Fruit fly (Drosophila melanogaster) whole organism, embryonic: Measurements from ENCODE around the gene Cpr67Fa2.

Experiments used
- Abd-B ChIP-seq: fragments of 200-800 bp; sonication (Bioruptor generic); optimal IDR thresholded peaks from 2 replicates; lab custom pipeline; 2018; ENCODE audit warnings: missing biosample characterization, mild to moderate bottlenecking, missing genetic modification characterization, moderate library complexity
- Adf1 ChIP-seq: fragments of 200-800 bp; sonication (Bioruptor generic); IDR thresholded peaks from 2 replicates; pipeline ENCODE4 v1.3.6; 2022; ENCODE audit warnings: missing biosample characterization, missing genetic modification characterization
- BEAF-32 ChIP-seq: fragments of 200-800 bp; sonication (Bioruptor generic); optimal IDR thresholded peaks from 3 replicates; lab custom pipeline; 2017; ENCODE audit warnings: missing biosample characterization, missing genetic modification characterization, mild to moderate bottlenecking, moderate library complexity, missing genetic modification reagents
- CG10267 ChIP-seq: fragments of 200-800 bp; sonication (Bioruptor generic); optimal IDR thresholded peaks from 2 replicates; lab custom pipeline; 2018; ENCODE audit warnings: missing biosample characterization, mild to moderate bottlenecking, missing genetic modification characterization, moderate library complexity
- CG10321 ChIP-seq: fragments of 200-800 bp; sonication (Bioruptor generic); IDR thresholded peaks from 2 replicates; pipeline ENCODE4 v1.3.6; 2022; ENCODE audit warnings: missing biosample characterization, missing genetic modification characterization
- CG11504 ChIP-seq: fragments of 200-800 bp; sonication (Bioruptor generic); optimal IDR thresholded peaks from 3 replicates; lab custom pipeline; 2019; ENCODE audit warnings: missing biosample characterization, mild to moderate bottlenecking, missing genetic modification characterization, moderate library complexity
- CG12236 ChIP-seq: fragments of 200-800 bp; sonication (Bioruptor generic); optimal IDR thresholded peaks from 2 replicates; lab custom pipeline; 2016; ENCODE audit warnings: missing biosample characterization, missing genetic modification characterization
- CG12942 ChIP-seq: fragments of 200-800 bp; sonication (Bioruptor generic); optimal IDR thresholded peaks from 3 replicates; lab custom pipeline; 2016; ENCODE audit warnings: missing biosample characterization, missing genetic modification characterization
- CG13287 ChIP-seq: fragments of 200-800 bp; sonication (Bioruptor generic); IDR thresholded peaks from 2 replicates; pipeline ENCODE4 v1.3.6; 2022; ENCODE audit warnings: missing biosample characterization, missing genetic modification characterization; ENCODE audit not compliant: partially characterized antibody
- CG14050 ChIP-seq: fragments of 200-800 bp; sonication (Bioruptor generic); IDR thresholded peaks from 3 replicates; pipeline ENCODE4 v1.3.6; 2022; ENCODE audit warnings: missing biosample characterization, missing genetic modification characterization
- CG16813 ChIP-seq: fragments of 200-800 bp; sonication (Bioruptor generic); IDR thresholded peaks from 3 replicates; pipeline ENCODE4 v1.3.6; 2022; ENCODE audit warnings: missing biosample characterization, missing genetic modification characterization; ENCODE audit not compliant: partially characterized antibody
- CG17612 ChIP-seq: fragments of 200-800 bp; sonication (Bioruptor generic); IDR thresholded peaks from 2 replicates; pipeline ENCODE4 v1.3.6; 2022; ENCODE audit warnings: missing biosample characterization, missing genetic modification characterization
- CG17802 ChIP-seq: fragments of 200-800 bp; sonication (Bioruptor generic); optimal IDR thresholded peaks from 2 replicates; lab custom pipeline; 2018; ENCODE audit warnings: missing biosample characterization, mild to moderate bottlenecking, missing genetic modification characterization, moderate library complexity
- CG18011 ChIP-seq: fragments of 200-800 bp; sonication (Bioruptor generic); optimal IDR thresholded peaks from 2 replicates; lab custom pipeline; 2017; ENCODE audit warnings: missing biosample characterization, missing genetic modification characterization, mild to moderate bottlenecking, moderate library complexity, missing genotype
- CG18476 ChIP-seq: fragments of 200-800 bp; sonication (Bioruptor generic); optimal IDR thresholded peaks from 2 replicates; lab custom pipeline; 2016; ENCODE audit warnings: missing biosample characterization, mild to moderate bottlenecking, missing genetic modification characterization
- CG2129 ChIP-seq: fragments of 200-800 bp; sonication (Bioruptor generic); IDR thresholded peaks from 2 replicates; pipeline ENCODE4 v1.3.6; 2022; ENCODE audit warnings: missing biosample characterization, missing genetic modification characterization; ENCODE audit not compliant: partially characterized antibody
- CG2712 ChIP-seq: fragments of 200-800 bp; optimal IDR thresholded peaks from 3 replicates; lab custom pipeline; 2019; ENCODE audit warnings: missing biosample characterization, mild to moderate bottlenecking, missing genetic modification characterization, moderate library complexity
- CG2875 ChIP-seq: fragments of 200-800 bp; sonication (Bioruptor generic); optimal IDR thresholded peaks from 2 replicates; lab custom pipeline; 2017; ENCODE audit warnings: missing biosample characterization, mild to moderate bottlenecking, missing genetic modification characterization, missing genetic modification reagents
- CG31365 ChIP-seq: fragments of 200-800 bp; sonication (Bioruptor generic); optimal IDR thresholded peaks from 2 replicates; lab custom pipeline; 2018; ENCODE audit warnings: missing biosample characterization, mild to moderate bottlenecking, missing genetic modification characterization
- CG3281 ChIP-seq: fragments of 200-800 bp; sonication (Bioruptor generic); optimal IDR thresholded peaks from 3 replicates; lab custom pipeline; 2017; ENCODE audit warnings: missing biosample characterization, mild to moderate bottlenecking, missing genetic modification characterization
- CG33213 ChIP-seq: fragments of 200-800 bp; sonication (Bioruptor generic); optimal IDR thresholded peaks from 3 replicates; lab custom pipeline; 2016; ENCODE audit warnings: missing biosample characterization, missing genetic modification characterization
- CG3847 ChIP-seq: fragments of 200-800 bp; sonication (Bioruptor generic); IDR thresholded peaks from 2 replicates; pipeline ENCODE4 v1.3.6; 2022; ENCODE audit warnings: missing biosample characterization, missing genetic modification characterization
- CG42726 ChIP-seq: fragments of 200-800 bp; sonication (Bioruptor generic); IDR thresholded peaks from 2 replicates; pipeline ENCODE4 v1.3.6; 2022; ENCODE audit warnings: missing biosample characterization, missing genetic modification characterization; ENCODE audit not compliant: partially characterized antibody
- CG6175 ChIP-seq: fragments of 200-800 bp; sonication (Bioruptor generic); IDR thresholded peaks from 3 replicates; pipeline ENCODE4 v1.3.6; 2022; ENCODE audit warnings: missing biosample characterization, missing genetic modification characterization
- CG9727 ChIP-seq: fragments of 200-800 bp; sonication (Bioruptor generic); optimal IDR thresholded peaks from 3 replicates; lab custom pipeline; 2017; ENCODE audit warnings: missing biosample characterization, mild to moderate bottlenecking, missing genetic modification characterization
- Dip3 ChIP-seq: fragments of 200-800 bp; sonication (Bioruptor generic); optimal IDR thresholded peaks from 3 replicates; lab custom pipeline; 2016; ENCODE audit warnings: missing biosample characterization, missing genetic modification characterization
- Dp ChIP-seq: fragments of 200-800 bp; sonication (Bioruptor generic); optimal IDR thresholded peaks from 2 replicates; lab custom pipeline; 2018; ENCODE audit warnings: missing biosample characterization, mild to moderate bottlenecking, missing genetic modification characterization, moderate library complexity
- Dref ChIP-seq: fragments of 200-800 bp; sonication (Bioruptor generic); IDR thresholded peaks from 2 replicates; pipeline ENCODE4 v1.3.6; 2022; ENCODE audit warnings: missing biosample characterization, missing genetic modification characterization
- E2f2 ChIP-seq: fragments of 200-800 bp; sonication (Bioruptor generic); IDR thresholded peaks from 2 replicates; pipeline ENCODE4 v1.3.6; 2022; ENCODE audit warnings: missing biosample characterization, missing genetic modification characterization
- H15 ChIP-seq: fragments of 200-800 bp; sonication (Bioruptor generic); IDR thresholded peaks from 3 replicates; pipeline ENCODE4 v1.3.6; 2022; ENCODE audit warnings: missing biosample characterization, missing genetic modification characterization
- Lpt ChIP-seq: fragments of >200 bp; optimal IDR thresholded peaks from 2 replicates; lab custom pipeline; 2018; ENCODE audit warnings: missing biosample characterization, missing genetic modification characterization
- Mad ChIP-seq: fragments of 200-800 bp; sonication (Bioruptor generic); optimal IDR thresholded peaks from 2 replicates; lab custom pipeline; 2016; ENCODE audit warnings: missing biosample characterization, missing genetic modification characterization
- Meics ChIP-seq: fragments of 200-800 bp; sonication (Bioruptor generic); optimal IDR thresholded peaks from 2 replicates; lab custom pipeline; 2017; ENCODE audit warnings: missing biosample characterization, mild to moderate bottlenecking, missing genetic modification characterization
- Pdp1 ChIP-seq, 2 experiments: fragments of 200-800 bp; sonication (Bioruptor generic); optimal IDR thresholded peaks; 3 replicates each; lab custom pipeline; 2016; ENCODE audit warnings: missing biosample characterization in 2 of 2, missing genetic modification characterization in 2 of 2, mild to moderate bottlenecking in 1 of 2, moderate library complexity in 1 of 2
- Xrp1 ChIP-seq: fragments of 200-800 bp; sonication (Bioruptor generic); IDR thresholded peaks from 2 replicates; pipeline ENCODE4 v1.3.6; 2022; ENCODE audit warnings: missing biosample characterization, missing genetic modification characterization
- YL-1 ChIP-seq: fragments of 200-800 bp; sonication (Bioruptor generic); optimal IDR thresholded peaks from 3 replicates; lab custom pipeline; 2017; ENCODE audit warnings: missing biosample characterization, mild to moderate bottlenecking, missing genetic modification characterization
- amos ChIP-seq: fragments of 200-800 bp; sonication (Bioruptor generic); IDR thresholded peaks from 2 replicates; pipeline ENCODE4 v1.3.6; 2022; ENCODE audit warnings: missing biosample characterization, missing genetic modification characterization; ENCODE audit not compliant: partially characterized antibody
- ato ChIP-seq: fragments of 200-800 bp; sonication (Bioruptor generic); IDR thresholded peaks from 2 replicates; pipeline ENCODE4 v1.3.6; 2022; ENCODE audit warnings: missing biosample characterization, missing genetic modification characterization; ENCODE audit not compliant: partially characterized antibody
- crol ChIP-seq: fragments of 200-800 bp; sonication (Bioruptor generic); IDR thresholded peaks from 2 replicates; pipeline ENCODE4 v1.3.6; 2022; ENCODE audit warnings: missing biosample characterization, missing genetic modification characterization
- da ChIP-seq: fragments of 200-800 bp; sonication (Bioruptor generic); optimal IDR thresholded peaks from 2 replicates; lab custom pipeline; 2016; ENCODE audit warnings: missing biosample characterization, missing genetic modification characterization
- dm ChIP-seq: fragments of 200-800 bp; sonication (Bioruptor generic); optimal IDR thresholded peaks from 3 replicates; lab custom pipeline; 2016; ENCODE audit warnings: missing biosample characterization, missing genetic modification characterization
- fu2 ChIP-seq: fragments of 200-800 bp; sonication (Bioruptor generic); optimal IDR thresholded peaks from 2 replicates; lab custom pipeline; 2016; ENCODE audit warnings: missing biosample characterization, missing genetic modification characterization
- h ChIP-seq: fragments of >200 bp; optimal IDR thresholded peaks from 2 replicates; lab custom pipeline; 2017
- hbn ChIP-seq: fragments of 200-800 bp; sonication (Bioruptor generic); IDR thresholded peaks from 2 replicates; pipeline ENCODE4 v1.3.6; 2022; ENCODE audit warnings: missing biosample characterization, missing genetic modification characterization; ENCODE audit not compliant: partially characterized antibody
- ind ChIP-seq: fragments of 200-800 bp; sonication (Bioruptor generic); optimal IDR thresholded peaks from 3 replicates; lab custom pipeline; 2016; ENCODE audit warnings: missing biosample characterization, missing genetic modification characterization
- inv ChIP-seq: fragments of 200-800 bp; sonication (Bioruptor generic); IDR thresholded peaks from 2 replicates; pipeline ENCODE4 v1.3.6; 2022; ENCODE audit warnings: missing biosample characterization, missing genetic modification characterization; ENCODE audit not compliant: partially characterized antibody
- repo ChIP-seq: fragments of 200-800 bp; sonication (Bioruptor generic); optimal IDR thresholded peaks from 2 replicates; lab custom pipeline; 2016; ENCODE audit warnings: missing biosample characterization, missing genetic modification characterization
- sim ChIP-seq: fragments of 200-800 bp; sonication (Bioruptor generic); IDR thresholded peaks from 2 replicates; pipeline ENCODE4 v1.3.6; 2022; ENCODE audit warnings: missing biosample characterization, missing genetic modification characterization
- slbo ChIP-seq: fragments of 200-800 bp; sonication (Bioruptor generic); IDR thresholded peaks from 2 replicates; pipeline ENCODE4 v1.3.6; 2022; ENCODE audit warnings: missing biosample characterization, missing genetic modification characterization
- sna ChIP-seq: fragments of 200-800 bp; sonication (Bioruptor generic); IDR thresholded peaks from 2 replicates; pipeline ENCODE4 v1.3.6; 2022; ENCODE audit warnings: missing biosample characterization, missing genetic modification characterization; ENCODE audit not compliant: partially characterized antibody
- vfl ChIP-seq: fragments of 200-800 bp; sonication (Bioruptor generic); optimal IDR thresholded peaks from 2 replicates; lab custom pipeline; 2016; ENCODE audit warnings: missing biosample characterization, missing genetic modification characterization

Cpr67Fa2 gene

dm6 chr3L:10876036-10876435, 15.5 kb upstream of the Cpr67Fa2 start (continued):
- TF ChIP-seq CG3847 (no peak), CG6175 (no peak), CG2875 (GFP tag; lab: Kevin White, UChicago) (no peak), H15 (GFP tag; lab: Robert Waterston, UW) (no peak), ato (GFP tag; lab: Robert Waterston, UW) (peak; percentile 24; the same call in 1 of the 2 replicates), E2f2 (GFP tag; lab: Robert Waterston, UW) (peak; percentile 66), crol (GFP tag; lab: Robert Waterston, UW) (no peak), CG14050 (GFP tag; lab: Robert Waterston, UW) (no peak), CG33213 (no peak), CG16813 (GFP tag; lab: Robert Waterston, UW) (peak; percentile 55; the same call in 2 of the 3 replicates), Dp (GFP tag; lab: Kevin White, UChicago) (peak; percentile 34), da (GFP tag; lab: Kevin White, UChicago) (no peak), Dref (GFP tag; lab: Robert Waterston, UW) (peak; percentile 27; the same call in 1 of the 2 replicates), vfl (no peak), CG12236 (GFP tag; lab: Kevin White, UChicago) (no peak), CG10321 (GFP tag; lab: Robert Waterston, UW) (no peak), sim (no peak), CG12942 (GFP tag; lab: Kevin White, UChicago) (no peak), Abd-B (GFP tag; lab: Kevin White, UChicago) (no peak), CG10267 (tag; lab: Kevin White, UChicago) (no peak), CG2712 (tag; lab: Kevin White, UChicago) (no peak), h (lab: Kevin White, UChicago) (no peak), dm (GFP tag; lab: Kevin White, UChicago) (no peak), CG9727 (GFP tag; lab: Kevin White, UChicago) (no peak), CG11504 (tag; lab: Kevin White, UChicago) (no peak), fu2 (no peak), slbo (GFP tag; lab: Robert Waterston, UW) (no peak), CG3281 (GFP tag; lab: Kevin White, UChicago) (no peak), inv (GFP tag; lab: Robert Waterston, UW) (no peak), sna (GFP tag; lab: Robert Waterston, UW) (peak; percentile 44; the same call in 1 of the 2 replicates), CG18011 (no peak), BEAF-32 (GFP tag; lab: Kevin White, UChicago) (peak; percentile 27), ind (GFP tag; lab: Kevin White, UChicago) (no peak), Meics (no peak), CG18476 (GFP tag; lab: Kevin White, UChicago) (no peak), Xrp1 (GFP tag; lab: Robert Waterston, UW) (no peak), hbn (GFP tag; lab: Robert Waterston, UW) (peak; percentile 21; the same call in 1 of the 2 replicates), CG31365 (tag; lab: Kevin White, UChicago) (no peak), Dip3 (GFP tag; lab: Kevin White, UChicago) (no peak), Adf1 (no peak), CG17802 (no peak), CG17612 (GFP tag; lab: Robert Waterston, UW) (no peak), YL-1 (GFP tag; lab: Kevin White, UChicago) (no peak), CG42726 (GFP tag; lab: Robert Waterston, UW) (no peak), Pdp1 (GFP tag; optimal IDR thresholded peaks at IDR 0.05; lab: Kevin White, UChicago) (peak in 1 of 2 experiments; percentile 19), Lpt (GFP tag; lab: Kevin White, UChicago) (no peak), repo (GFP tag; lab: Kevin White, UChicago) (no peak), CG13287 (GFP tag; lab: Robert Waterston, UW) (peak; percentile 46; the same call in 1 of the 2 replicates), amos (GFP tag; lab: Robert Waterston, UW) (peak; percentile 33; the same call in 1 of the 2 replicates), Mad (GFP tag; lab: Kevin White, UChicago) (no peak), CG2129 (GFP tag; lab: Robert Waterston, UW) (no peak)
